Worm (Caenorhabditis elegans) whole organism, L4 larva: ENCODE results near the gene F20G2.3.
A peak's percentile ranks its signal among the peaks of the same experiment; 100 is the strongest.

Experiments used
- D1046.2 ChIP-seq: fragments of 200-800 bp; sonication (Bioruptor generic); IDR thresholded peaks from 2 replicates; pipeline ENCODE4 v1.3.6; 2022; ENCODE audit warnings: missing genetic modification characterization, missing compliant biosample characterization
- T20F7.1 ChIP-seq: fragments of 200-800 bp; sonication (Bioruptor generic); optimal IDR thresholded peaks from 2 replicates; lab custom pipeline; 2018; ENCODE audit warnings: mild to moderate bottlenecking, missing genetic modification characterization, missing compliant biosample characterization
- Y105C5A.15 ChIP-seq: fragments of 200-800 bp; sonication (Bioruptor generic); IDR thresholded peaks from 2 replicates; pipeline ENCODE4 v1.3.6; 2022; ENCODE audit warnings: missing genetic modification characterization, missing compliant biosample characterization
- Y5F2A.4 ChIP-seq: fragments of 200-800 bp; sonication (Bioruptor generic); optimal IDR thresholded peaks from 2 replicates; lab custom pipeline; 2018; ENCODE audit warnings: mild to moderate bottlenecking, missing genetic modification characterization, missing compliant biosample characterization
- ZK337.2 ChIP-seq: fragments of 200-800 bp; sonication (Bioruptor generic); IDR thresholded peaks from 2 replicates; pipeline ENCODE4 v1.3.6; 2022; ENCODE audit warnings: missing genetic modification reagents, missing genetic modification characterization, missing compliant biosample characterization
- ZK546.5 ChIP-seq, 2 experiments: sonication (generic microtip); optimal IDR thresholded peaks; 2 replicates each; lab custom pipeline; 2017; ENCODE audit warnings: missing biosample characterization in 2 of 2, missing genetic modification characterization in 2 of 2
- aha-1 ChIP-seq: fragments of 150-350 bp; peaks from one replicate; lab custom pipeline; 2014; ENCODE audit warnings: missing biosample characterization, missing genetic modification characterization
- ama-1 ChIP-seq: fragments of 150-350 bp; optimal IDR thresholded peaks from 2 replicates; lab custom pipeline; 2014; ENCODE audit warnings: inconsistent platforms, mixed read lengths
- ceh-20 ChIP-seq: fragments of 200-800 bp; sonication (Bioruptor generic); IDR thresholded peaks from 2 replicates; pipeline ENCODE4 v1.3.6; 2022; ENCODE audit warnings: missing genetic modification reagents, missing genetic modification characterization, missing compliant biosample characterization
- ceh-28 ChIP-seq: fragments of 150-350 bp; optimal IDR thresholded peaks from 2 replicates; lab custom pipeline; 2014; ENCODE audit warnings: missing biosample characterization, missing genetic modification reagents, missing genetic modification characterization
- ceh-32 ChIP-seq: sonication (generic microtip); optimal IDR thresholded peaks from 2 replicates; lab custom pipeline; 2016; ENCODE audit warnings: mild to moderate bottlenecking, missing genetic modification characterization, missing compliant biosample characterization; ENCODE audit not compliant: poor library complexity
- ces-1 ChIP-seq: fragments of 150-350 bp; sonication (generic microtip); optimal IDR thresholded peaks from 4 replicates; lab custom pipeline; 2014; ENCODE audit warnings: missing biosample characterization, missing genetic modification reagents, missing genetic modification characterization
- daf-16 ChIP-seq, 3 experiments: sonication (generic microtip); optimal IDR thresholded peaks; 2 replicates each; lab custom pipeline; 2016 to 2017; ENCODE audit warnings: missing genetic modification characterization in 3 of 3, missing genetic modification reagents in 3 of 3, mild to moderate bottlenecking in 2 of 3, missing compliant biosample characterization in 2 of 3, missing biosample characterization in 1 of 3, moderate library complexity in 1 of 3
- daf-19 ChIP-seq: fragments of 200-800 bp; sonication (Bioruptor generic); conservative IDR thresholded peaks from 2 replicates; pipeline ENCODE4 v1.3.6; 2022; ENCODE audit warnings: missing genetic modification characterization, missing compliant biosample characterization
- dmd-6 ChIP-seq: fragments of 200-800 bp; sonication (Bioruptor generic); IDR thresholded peaks from 2 replicates; pipeline ENCODE4 v1.3.6; 2022; ENCODE audit warnings: missing genetic modification reagents, missing genetic modification characterization, missing compliant biosample characterization
- dmd-8 ChIP-seq: fragments of 200-800 bp; sonication (Bioruptor generic); IDR thresholded peaks from 2 replicates; pipeline ENCODE4 v1.3.6; 2022; ENCODE audit warnings: missing genetic modification characterization, missing compliant biosample characterization
- duxl-1 ChIP-seq: sonication (generic microtip); optimal IDR thresholded peaks from 2 replicates; lab custom pipeline; 2016; ENCODE audit warnings: mild to moderate bottlenecking, missing genetic modification characterization, moderate library complexity, missing compliant biosample characterization; ENCODE audit not compliant: poor library complexity
- dve-1 ChIP-seq: sonication (generic microtip); optimal IDR thresholded peaks from 2 replicates; lab custom pipeline; 2017; ENCODE audit warnings: antibody characterized with exemption, mild to moderate bottlenecking, missing genetic modification characterization, missing compliant biosample characterization; ENCODE audit not compliant: insufficient read depth
- egl-43 ChIP-seq: fragments of 200-800 bp; sonication (Bioruptor generic); IDR thresholded peaks from 2 replicates; pipeline ENCODE4 v1.3.6; 2022; ENCODE audit warnings: missing genetic modification reagents, missing genetic modification characterization, missing compliant biosample characterization
- fkh-10 ChIP-seq: fragments of 150-350 bp; optimal IDR thresholded peaks from 2 replicates; lab custom pipeline; 2014; ENCODE audit warnings: missing biosample characterization, missing genetic modification reagents, missing genetic modification characterization
- fos-1 ChIP-seq: fragments of 150-350 bp; optimal IDR thresholded peaks from 2 replicates; lab custom pipeline; 2014; ENCODE audit warnings: missing biosample characterization, missing genetic modification characterization
- hif-1 ChIP-seq, 2 experiments: sonication (generic microtip); optimal IDR thresholded peaks; 2 replicates each; lab custom pipeline; 2016 to 2017; ENCODE audit warnings: missing compliant biosample characterization in 2 of 2, missing genetic modification characterization in 2 of 2, missing genetic modification reagents in 2 of 2, missing genotype in 2 of 2, mild to moderate bottlenecking in 1 of 2
- hlh-11 ChIP-seq: fragments of 200-800 bp; sonication (Bioruptor generic); optimal IDR thresholded peaks from 2 replicates; lab custom pipeline; 2018; ENCODE audit warnings: mild to moderate bottlenecking, missing genetic modification characterization, missing compliant biosample characterization
- hlh-30 ChIP-seq: sonication (generic microtip); optimal IDR thresholded peaks from 2 replicates; lab custom pipeline; 2017; ENCODE audit warnings: antibody characterized with exemption, mild to moderate bottlenecking, missing genetic modification characterization, missing compliant biosample characterization; ENCODE audit not compliant: insufficient read depth
- hmg-1.1 ChIP-seq: fragments of 200-800 bp; sonication (Bioruptor generic); IDR thresholded peaks from 2 replicates; pipeline ENCODE4 v1.3.6; 2022; ENCODE audit warnings: missing genetic modification reagents, missing genetic modification characterization, missing compliant biosample characterization
- lin-29 ChIP-seq: fragments of 200-800 bp; sonication (Bioruptor generic); IDR thresholded peaks from 2 replicates; pipeline ENCODE4 v1.3.6; 2022; ENCODE audit warnings: missing genetic modification reagents, missing genetic modification characterization, missing compliant biosample characterization
- lin-38 ChIP-seq: fragments of 200-800 bp; sonication (Bioruptor generic); IDR thresholded peaks from 2 replicates; pipeline ENCODE4 v1.3.6; 2022; ENCODE audit warnings: missing genetic modification reagents, missing genetic modification characterization, missing compliant biosample characterization
- lin-39 ChIP-seq: fragments of 150-350 bp; optimal IDR thresholded peaks from 2 replicates; lab custom pipeline; 2014; ENCODE audit warnings: missing biosample characterization, missing genetic modification reagents, missing genetic modification characterization
- lsy-2 ChIP-seq, 2 experiments: fragments of 150-350 bp in 1 of 2; sonication (generic microtip) in 1 of 2; optimal IDR thresholded peaks; 2 replicates each; lab custom pipeline; 2014 to 2017; ENCODE audit warnings: missing biosample characterization in 2 of 2, missing genetic modification characterization in 2 of 2
- mdt-29 ChIP-seq: fragments of 200-800 bp; sonication (Bioruptor generic); IDR thresholded peaks from 2 replicates; pipeline ENCODE4 v1.3.6; 2022; ENCODE audit warnings: missing genetic modification reagents, missing genetic modification characterization, missing compliant biosample characterization
- mep-1 ChIP-seq: fragments of 150-350 bp; sonication (generic microtip); optimal IDR thresholded peaks from 3 replicates; lab custom pipeline; 2014; ENCODE audit warnings: missing biosample characterization, missing genetic modification characterization
- mes-2 ChIP-seq: sonication (generic microtip); optimal IDR thresholded peaks from 2 replicates; lab custom pipeline; 2016; ENCODE audit warnings: missing genotype, mild to moderate bottlenecking, missing genetic modification characterization, missing compliant biosample characterization; ENCODE audit not compliant: poor library complexity, severe bottlenecking
- nhr-11 ChIP-seq: fragments of 150-350 bp; optimal IDR thresholded peaks from 2 replicates; lab custom pipeline; 2014; ENCODE audit warnings: missing biosample characterization, missing genetic modification characterization
- nhr-237 ChIP-seq: sonication (generic microtip); optimal IDR thresholded peaks from 2 replicates; lab custom pipeline; 2017; ENCODE audit warnings: missing biosample characterization, missing genetic modification characterization
- nhr-28 ChIP-seq: fragments of 150-350 bp; optimal IDR thresholded peaks from 2 replicates; lab custom pipeline; 2014; ENCODE audit warnings: missing biosample characterization, missing genetic modification characterization
- nhr-41 ChIP-seq: fragments of 200-800 bp; sonication (Bioruptor generic); IDR thresholded peaks from 2 replicates; pipeline ENCODE4 v1.3.6; 2022; ENCODE audit warnings: missing genetic modification reagents, missing genetic modification characterization, missing compliant biosample characterization
- nhr-6 ChIP-seq: fragments of 150-350 bp; optimal IDR thresholded peaks from 2 replicates; lab custom pipeline; 2014; ENCODE audit warnings: missing biosample characterization, missing genetic modification characterization
- nhr-76 ChIP-seq: fragments of 150-350 bp; optimal IDR thresholded peaks from 2 replicates; lab custom pipeline; 2014; ENCODE audit warnings: missing biosample characterization, missing genetic modification characterization
- nhr-77 ChIP-seq: fragments of 150-350 bp; optimal IDR thresholded peaks from 2 replicates; lab custom pipeline; 2014; ENCODE audit warnings: missing biosample characterization, missing genetic modification characterization
- pqm-1 ChIP-seq: sonication (generic microtip); optimal IDR thresholded peaks from 2 replicates; lab custom pipeline; 2017; ENCODE audit warnings: missing biosample characterization, missing genetic modification characterization
- rbr-2 ChIP-seq: sonication (generic microtip); optimal IDR thresholded peaks from 2 replicates; lab custom pipeline; 2016; ENCODE audit warnings: missing genotype, missing genetic modification characterization, missing compliant biosample characterization
- snpc-4 ChIP-seq: fragments of 150-350 bp; optimal IDR thresholded peaks from 2 replicates; lab custom pipeline; 2014; ENCODE audit warnings: missing biosample characterization, missing genetic modification characterization
- unc-130 ChIP-seq: sonication (generic microtip); optimal IDR thresholded peaks from 2 replicates; lab custom pipeline; 2016; ENCODE audit warnings: missing genetic modification reagents, missing genetic modification characterization, missing compliant biosample characterization
- unc-62 ChIP-seq, 3 experiments: fragments of 150-350 bp in 1 of 3; sonication (generic microtip); optimal IDR thresholded peaks in 2 of 3; peaks in 1 of 3; 1 replicate in 1 of 3; 2 replicates in 2 of 3; lab custom pipeline; 2014 to 2017; ENCODE audit warnings: missing biosample characterization in 3 of 3, missing genetic modification characterization in 3 of 3, missing genetic modification reagents in 3 of 3, missing genotype in 1 of 3
- zfp-2 ChIP-seq: sonication (generic microtip); optimal IDR thresholded peaks from 2 replicates; lab custom pipeline; 2016; ENCODE audit warnings: mild to moderate bottlenecking, missing genetic modification characterization, missing compliant biosample characterization
- ztf-11 ChIP-seq: fragments of 150-350 bp; optimal IDR thresholded peaks from 2 replicates; lab custom pipeline; 2014; ENCODE audit warnings: missing biosample characterization, missing genetic modification characterization

The F20G2.3 gene

DNA sequence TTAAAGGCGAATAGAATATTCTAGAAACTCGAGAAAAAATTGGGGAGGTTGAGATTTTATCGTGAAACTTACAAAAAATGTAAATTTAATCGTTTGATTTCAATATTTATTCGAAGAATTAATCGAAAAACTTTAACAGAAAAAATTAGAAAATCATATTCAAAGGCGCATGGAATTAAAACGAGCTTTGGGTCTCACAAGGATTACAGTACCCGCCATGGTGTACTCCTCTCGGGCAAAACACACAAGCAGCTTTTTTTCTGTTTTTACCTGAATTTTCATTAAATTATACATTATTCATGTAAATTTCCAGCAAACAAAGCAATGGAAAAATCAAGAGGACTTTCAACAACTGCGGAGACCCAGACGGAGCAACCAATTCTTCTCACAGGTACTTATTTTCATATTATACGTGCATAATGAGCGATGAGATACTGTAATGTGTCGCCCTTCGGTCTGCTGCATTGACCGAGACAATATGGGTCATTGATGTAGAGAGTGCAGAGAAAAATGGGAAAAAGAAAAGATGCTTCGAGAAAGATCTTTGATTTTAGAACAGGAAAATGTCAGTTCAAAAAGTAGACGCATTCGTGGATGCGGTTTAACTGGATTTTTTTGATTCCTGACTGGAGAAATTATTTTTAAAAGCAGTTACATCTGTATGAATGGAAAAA lies 19.1 kb upstream of the F20G2.3 start, which contains the start of the genes F53C11.4 and F53C11.5 (continued):
- TF ChIP-seq zfp-2 (tag; lab: Kevin White, UChicago) (no peak), dmd-8 (no peak), mes-2 (tag; lab: Kevin White, UChicago) (peak; percentile 57), T20F7.1 (GFP tag; lab: Kevin White, UChicago) (peak; percentile 19), Y5F2A.4 (no peak), dmd-6 (GFP tag; lab: Robert Waterston, UW) (peak; percentile 69), ces-1 (no peak), nhr-6 (tag; lab: Kevin White, UChicago) (peak; percentile 78), hlh-30 (tag; lab: Kevin White, UChicago) (peak; percentile 16), nhr-11 (no peak), duxl-1 (tag; lab: Kevin White, UChicago) (no peak), nhr-76 (tag; lab: Kevin White, UChicago) (no peak), unc-130 (GFP tag; lab: Kevin White, UChicago) (peak; percentile 3), nhr-237 (tag; lab: Kevin White, UChicago) (no peak), hlh-11 (tag; lab: Kevin White, UChicago) (peak; percentile 77), hif-1 (tag; optimal IDR thresholded peaks at IDR 0.05; lab: Kevin White, UChicago) (peak in 1 of 2 experiments; percentile 79), fkh-10 (no peak), D1046.2 (no peak), lin-39 (tag; lab: Kevin White, UChicago) (no peak), ceh-28 (tag; lab: Kevin White, UChicago) (no peak), snpc-4 (tag; lab: Kevin White, UChicago) (no peak), ama-1 (lab: Kevin White, UChicago) (peak; percentile 51), hmg-1.1 (GFP tag; lab: Robert Waterston, UW) (0 out of 2 replicates have a peak, but pooled peaks have one; percentile 12), Y105C5A.15 (GFP tag; lab: Robert Waterston, UW) (no peak), egl-43 (GFP tag; lab: Robert Waterston, UW) (no peak), dve-1 (tag; lab: Kevin White, UChicago) (peak; percentile 87), lsy-2 (tag; optimal IDR thresholded peaks at IDR 0.05; lab: Kevin White, UChicago) (peak in 1 of 2 experiments; percentile 86), mep-1 (tag; lab: Kevin White, UChicago) (peak; percentile 11), ceh-20 (GFP tag; lab: Robert Waterston, UW) (no peak)

DNA sequence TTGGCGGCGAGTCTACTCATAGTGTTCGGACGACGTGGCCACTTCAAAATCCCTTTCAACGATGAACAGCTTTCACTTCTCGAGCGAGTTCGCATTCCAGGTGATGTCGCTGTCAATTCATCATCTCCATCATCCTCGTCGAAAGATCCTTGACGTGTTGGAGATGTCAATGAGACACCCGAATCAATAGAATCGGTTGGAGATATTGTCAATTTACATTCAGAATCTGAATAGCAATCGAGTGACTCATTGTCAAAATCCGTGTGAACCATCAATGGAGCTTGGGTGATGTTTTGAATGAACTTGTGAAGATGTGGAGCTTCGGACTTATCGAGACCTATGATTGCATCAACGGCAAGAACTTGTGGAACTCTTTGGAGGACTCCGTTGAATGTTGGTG lies 17.5 kb upstream of the F20G2.3 start:
- no peak for TF ChIP-seq ztf-11 (tag; lab: Kevin White, UChicago)
- TF ChIP-seq unc-62 (GFP tag; optimal IDR thresholded peaks at IDR 0.05 in 1 of 2; lab: Kevin White, UChicago) = peak in 1 of 2 experiments; percentile 51
- TF ChIP-seq unc-62 (tag; optimal IDR thresholded peaks at IDR 0.05; lab: Kevin White, UChicago) = no peak
- no peak for TF ChIP-seq nhr-41 (GFP tag; lab: Robert Waterston, UW)
- peak; percentile 84 for TF ChIP-seq aha-1 (tag; lab: Kevin White, UChicago)

DNA sequence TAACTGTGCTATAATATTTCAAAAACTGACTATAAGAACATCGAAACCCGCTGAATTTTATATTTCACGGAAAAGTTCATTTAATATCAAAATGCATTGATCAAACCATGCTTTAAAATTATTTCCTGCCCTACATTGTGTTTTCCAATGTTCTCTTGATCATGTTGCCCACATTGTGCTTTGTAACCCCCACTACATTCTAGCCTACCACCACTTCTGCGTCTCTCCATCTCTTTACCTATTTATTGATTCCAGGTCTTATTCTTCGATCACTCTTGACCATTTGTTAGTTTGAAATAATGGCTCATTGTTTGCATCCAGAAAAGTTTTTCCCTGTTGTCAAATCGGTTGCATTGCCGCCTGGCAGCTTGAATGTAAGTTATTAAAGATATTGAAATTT lies 13.9 kb upstream of the F20G2.3 start, which contains the start of gene decr-1.1:
Gene decr-1.1 (plus strand): TSS at position 210 of the 400 bp plus-strand sequence.
- TF ChIP-seq dve-1 (tag; lab: Kevin White, UChicago) (peak; percentile 17), hlh-30 (tag; lab: Kevin White, UChicago) (peak; percentile 23), lin-38 (GFP tag; lab: Robert Waterston, UW) (no peak), nhr-77 (tag; lab: Kevin White, UChicago) (peak; percentile 55), fkh-10 (no peak), ceh-32 (no peak), daf-19 (no peak), lin-29 (GFP tag; lab: Robert Waterston, UW) (no peak), ZK546.5 (tag; optimal IDR thresholded peaks at IDR 0.05; lab: Kevin White, UChicago) (no peak), mdt-29 (GFP tag; lab: Robert Waterston, UW) (no peak), aha-1 (tag; lab: Kevin White, UChicago) (peak; percentile 95), daf-16 (GFP tag; optimal IDR thresholded peaks at IDR 0.05; lab: Kevin White, UChicago) (no peak), daf-16 (tag; optimal IDR thresholded peaks at IDR 0.05; lab: Kevin White, UChicago) (peak; percentile 74), fos-1 (tag; lab: Kevin White, UChicago) (no peak), hlh-11 (tag; lab: Kevin White, UChicago) (peak; percentile 20), dmd-6 (GFP tag; lab: Robert Waterston, UW) (peak; percentile 56), ZK337.2 (no peak), rbr-2 (no peak), lin-39 (tag; lab: Kevin White, UChicago) (no peak), snpc-4 (tag; lab: Kevin White, UChicago) (no peak), nhr-28 (tag; lab: Kevin White, UChicago) (peak; percentile 95), pqm-1 (tag; lab: Kevin White, UChicago) (peak; percentile 12)
